Worm (Caenorhabditis elegans) whole organism, L2 larva: ENCODE measurements around the gene F39F10.4.
A peak's percentile ranks its signal among the peaks of the same experiment; 100 is the strongest.

ENCODE experiments used
- C34F6.9 ChIP-seq: fragments of 150-350 bp; optimal IDR thresholded peaks from 2 replicates; lab custom pipeline; 2014; ENCODE audit warnings: missing biosample characterization, missing genetic modification characterization
- F13H6.1 ChIP-seq: sonication (generic microtip); optimal IDR thresholded peaks from 2 replicates; lab custom pipeline; 2016; ENCODE audit warnings: missing genetic modification characterization, missing compliant biosample characterization
- R02D3.7 ChIP-seq: fragments of 150-350 bp; optimal IDR thresholded peaks from 2 replicates; lab custom pipeline; 2014; ENCODE audit warnings: missing biosample characterization, missing genetic modification characterization
- Y55F3AM.14 ChIP-seq: fragments of 200-800 bp; sonication (Bioruptor generic); optimal IDR thresholded peaks from 2 replicates; lab custom pipeline; 2018; ENCODE audit warnings: mild to moderate bottlenecking, missing genetic modification characterization, missing compliant biosample characterization
- ZK546.5 ChIP-seq: sonication (generic microtip); optimal IDR thresholded peaks from 2 replicates; lab custom pipeline; 2017; ENCODE audit warnings: missing biosample characterization, missing genetic modification characterization
- ama-1 ChIP-seq: fragments of 150-350 bp; optimal IDR thresholded peaks from 2 replicates; lab custom pipeline; 2018; ENCODE audit warnings: inconsistent platforms
- blmp-1 ChIP-seq: sonication (generic microtip); optimal IDR thresholded peaks from 2 replicates; lab custom pipeline; 2017; ENCODE audit warnings: missing genetic modification characterization, mild to moderate bottlenecking, missing compliant biosample characterization, antibody characterized with exemption, moderate library complexity; ENCODE audit not compliant: insufficient read depth
- ceh-16 ChIP-seq: fragments of 150-350 bp; optimal IDR thresholded peaks from 2 replicates; lab custom pipeline; 2014; ENCODE audit warnings: missing biosample characterization, missing genetic modification characterization
- ceh-82 ChIP-seq: fragments of 150-350 bp; optimal IDR thresholded peaks from 2 replicates; lab custom pipeline; 2014; ENCODE audit warnings: missing biosample characterization, missing genetic modification characterization
- crh-2 ChIP-seq: sonication (generic microtip); optimal IDR thresholded peaks from 2 replicates; lab custom pipeline; 2017; ENCODE audit warnings: missing biosample characterization, missing genetic modification characterization
- dmd-4 ChIP-seq: sonication (generic microtip); optimal IDR thresholded peaks from 2 replicates; lab custom pipeline; 2017; ENCODE audit warnings: missing biosample characterization, missing genetic modification characterization
- egl-27 ChIP-seq: sonication (generic microtip); optimal IDR thresholded peaks from 3 replicates; lab custom pipeline; 2017; ENCODE audit warnings: missing biosample characterization, missing genetic modification reagents, missing genetic modification characterization
- elt-1 ChIP-seq: fragments of 150-350 bp; optimal IDR thresholded peaks from 2 replicates; lab custom pipeline; 2014; ENCODE audit warnings: missing biosample characterization, missing genetic modification characterization
- elt-3 ChIP-seq: sonication (generic microtip); optimal IDR thresholded peaks from 2 replicates; lab custom pipeline; 2017; ENCODE audit warnings: missing biosample characterization, missing genetic modification characterization
- fos-1 ChIP-seq: fragments of 150-350 bp; optimal IDR thresholded peaks from 2 replicates; lab custom pipeline; 2014; ENCODE audit warnings: missing biosample characterization, missing genetic modification characterization
- gmeb-1 ChIP-seq: fragments of 150-350 bp; optimal IDR thresholded peaks from 2 replicates; lab custom pipeline; 2014; ENCODE audit warnings: missing biosample characterization, missing genetic modification characterization
- lin-11 ChIP-seq: fragments of 150-350 bp; sonication (generic microtip); optimal IDR thresholded peaks from 2 replicates; lab custom pipeline; 2014; ENCODE audit warnings: missing biosample characterization, missing genetic modification characterization, inconsistent platforms, mixed read lengths
- lin-13 ChIP-seq: fragments of 150-350 bp; optimal IDR thresholded peaks from 2 replicates; lab custom pipeline; 2014; ENCODE audit warnings: missing biosample characterization, missing genetic modification reagents, missing genetic modification characterization
- lin-39 ChIP-seq: fragments of 150-350 bp; optimal IDR thresholded peaks from 2 replicates; lab custom pipeline; 2014; ENCODE audit warnings: missing biosample characterization, missing genetic modification reagents, missing genetic modification characterization
- lsy-2 ChIP-seq, 2 experiments: fragments of 150-350 bp in 1 of 2; sonication (generic microtip) in 1 of 2; optimal IDR thresholded peaks; 2 replicates each; lab custom pipeline; 2014 to 2017; ENCODE audit warnings: missing biosample characterization in 2 of 2, missing genetic modification characterization in 2 of 2
- mab-5 ChIP-seq: fragments of 150-350 bp; optimal IDR thresholded peaks from 2 replicates; lab custom pipeline; 2014; ENCODE audit warnings: missing biosample characterization, missing genetic modification characterization
- mbf-1 ChIP-seq: sonication (generic microtip); optimal IDR thresholded peaks from 2 replicates; lab custom pipeline; 2017; ENCODE audit warnings: missing biosample characterization, missing genetic modification characterization
- mdl-1 ChIP-seq, 2 experiments: fragments of 150-350 bp in 1 of 2; sonication (generic microtip) in 1 of 2; optimal IDR thresholded peaks; 2 replicates each; lab custom pipeline; 2017; ENCODE audit warnings: missing biosample characterization in 2 of 2, missing genetic modification characterization in 2 of 2
- nhr-11 ChIP-seq: fragments of 150-350 bp; optimal IDR thresholded peaks from 2 replicates; lab custom pipeline; 2014; ENCODE audit warnings: missing biosample characterization, missing genetic modification characterization
- nhr-12 ChIP-seq: fragments of 150-350 bp; optimal IDR thresholded peaks from 2 replicates; lab custom pipeline; 2014; ENCODE audit warnings: missing biosample characterization, missing genetic modification characterization
- nhr-129 ChIP-seq: fragments of 150-350 bp; optimal IDR thresholded peaks from 2 replicates; lab custom pipeline; 2014; ENCODE audit warnings: missing biosample characterization, missing genetic modification characterization
- nhr-21 ChIP-seq: fragments of 150-350 bp; optimal IDR thresholded peaks from 2 replicates; lab custom pipeline; 2014; ENCODE audit warnings: missing biosample characterization, missing genetic modification characterization
- nhr-23 ChIP-seq: fragments of 150-350 bp; optimal IDR thresholded peaks from 2 replicates; lab custom pipeline; 2014; ENCODE audit warnings: missing biosample characterization, missing genetic modification reagents, missing genetic modification characterization
- nhr-237 ChIP-seq: fragments of 150-350 bp; optimal IDR thresholded peaks from 2 replicates; lab custom pipeline; 2014; ENCODE audit warnings: missing biosample characterization, missing genetic modification characterization
- nhr-25 ChIP-seq: fragments of 150-350 bp; sonication (generic microtip); optimal IDR thresholded peaks from 3 replicates; lab custom pipeline; 2014; ENCODE audit warnings: missing biosample characterization, missing genetic modification characterization
- nhr-6 ChIP-seq: fragments of 150-350 bp; optimal IDR thresholded peaks from 2 replicates; lab custom pipeline; 2014; ENCODE audit warnings: missing biosample characterization, missing genetic modification characterization
- nhr-77 ChIP-seq: fragments of 150-350 bp; optimal IDR thresholded peaks from 2 replicates; lab custom pipeline; 2014; ENCODE audit warnings: missing biosample characterization, missing genetic modification characterization
- peb-1 ChIP-seq: fragments of 150-350 bp; optimal IDR thresholded peaks from 2 replicates; lab custom pipeline; 2014; ENCODE audit warnings: missing biosample characterization, missing genetic modification characterization
- sem-4 ChIP-seq: fragments of 150-350 bp; optimal IDR thresholded peaks from 2 replicates; lab custom pipeline; 2014; ENCODE audit warnings: missing biosample characterization, missing genetic modification reagents, missing genetic modification characterization
- skn-1 ChIP-seq: sonication (generic microtip); optimal IDR thresholded peaks from 2 replicates; lab custom pipeline; 2017; ENCODE audit warnings: missing biosample characterization, missing genetic modification characterization
- sma-3 ChIP-seq: sonication (generic microtip); optimal IDR thresholded peaks from 2 replicates; lab custom pipeline; 2016; ENCODE audit warnings: missing genetic modification reagents, missing genetic modification characterization, missing compliant biosample characterization
- sma-9 ChIP-seq, 2 experiments: fragments of 150-350 bp in 1 of 2; sonication (generic microtip) in 1 of 2; optimal IDR thresholded peaks; 2 replicates each; lab custom pipeline; 2014 to 2016; ENCODE audit warnings: missing genetic modification characterization in 2 of 2, mild to moderate bottlenecking in 1 of 2, missing biosample characterization in 1 of 2, missing compliant biosample characterization in 1 of 2, missing genetic modification reagents in 1 of 2, moderate library complexity in 1 of 2
- snpc-4 ChIP-seq: fragments of 150-350 bp; optimal IDR thresholded peaks from 2 replicates; lab custom pipeline; 2014; ENCODE audit warnings: missing biosample characterization, missing genetic modification characterization
- unc-39 ChIP-seq: fragments of 150-350 bp; optimal IDR thresholded peaks from 2 replicates; lab custom pipeline; 2014; ENCODE audit warnings: missing biosample characterization, missing genetic modification characterization
- unc-55 ChIP-seq: fragments of 150-350 bp; sonication (generic microtip); optimal IDR thresholded peaks from 3 replicates; lab custom pipeline; 2014; ENCODE audit warnings: missing biosample characterization, missing genetic modification reagents, missing genetic modification characterization
- unc-62 ChIP-seq: fragments of 150-350 bp; optimal IDR thresholded peaks from 2 replicates; lab custom pipeline; 2014; ENCODE audit warnings: missing biosample characterization, missing genetic modification reagents, missing genetic modification characterization
- zag-1 ChIP-seq: fragments of 150-350 bp; optimal IDR thresholded peaks from 2 replicates; lab custom pipeline; 2014; ENCODE audit warnings: missing biosample characterization, missing genetic modification characterization
- ztf-1 ChIP-seq: fragments of 200-800 bp; sonication (Bioruptor generic); conservative IDR thresholded peaks from 2 replicates; pipeline ENCODE4 v1.3.6; 2022; ENCODE audit warnings: missing genetic modification characterization, missing compliant biosample characterization
- ztf-4 ChIP-seq: fragments of 150-350 bp; optimal IDR thresholded peaks from 2 replicates; lab custom pipeline; 2014; ENCODE audit warnings: missing biosample characterization, missing genetic modification characterization

F39F10.4 gene

DNA sequence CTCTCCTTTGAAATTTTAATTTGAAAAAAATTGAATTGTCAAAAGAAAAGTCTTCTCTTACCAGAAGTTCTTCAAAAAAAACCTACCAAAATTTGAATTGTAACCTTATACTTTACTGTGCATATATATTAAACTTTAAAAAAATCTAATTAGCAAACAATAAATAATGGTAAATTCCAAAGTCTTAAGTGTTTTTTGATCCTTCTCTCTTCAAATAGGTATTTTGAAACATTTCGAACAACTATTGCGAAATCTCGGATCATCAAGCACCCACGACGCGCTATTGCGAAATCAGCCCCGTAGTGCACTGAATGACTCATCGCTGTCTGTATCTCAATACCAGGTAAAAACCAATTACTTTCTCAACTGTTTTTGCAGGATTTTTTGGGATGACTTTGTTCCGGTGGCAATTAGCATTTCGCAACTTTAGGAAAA is 27.2 kb upstream of the F39F10.4 start:
- no peak for TF ChIP-seq mab-5
- TF ChIP-seq ztf-4 = peak; percentile 70
- TF ChIP-seq nhr-12 (tag; lab: Kevin White, UChicago) = no peak
- peak; percentile 88 for TF ChIP-seq fos-1 (tag; lab: Kevin White, UChicago)
- peak; percentile 86 for TF ChIP-seq nhr-129
- TF ChIP-seq ceh-16 (tag; lab: Kevin White, UChicago) = peak; percentile 70
- TF ChIP-seq nhr-25 (tag; lab: Kevin White, UChicago) = no peak
- TF ChIP-seq elt-3 = no peak
- TF ChIP-seq R02D3.7 = no peak
- peak; percentile 33 for TF ChIP-seq nhr-77 (tag; lab: Kevin White, UChicago)
- peak; percentile 87 for TF ChIP-seq zag-1 (tag; lab: Kevin White, UChicago)
- no peak for TF ChIP-seq ZK546.5 (tag; lab: Kevin White, UChicago)
- peak; percentile 5 for TF ChIP-seq blmp-1 (tag; lab: Kevin White, UChicago)
- no peak for TF ChIP-seq elt-1 (tag; lab: Kevin White, UChicago)
- TF ChIP-seq peb-1 (tag; lab: Kevin White, UChicago) = no peak
- peak; percentile 92 for TF ChIP-seq unc-55
- peak; percentile 99 for TF ChIP-seq ama-1 (lab: Kevin White, UChicago)
- TF ChIP-seq nhr-23 = no peak
- TF ChIP-seq F13H6.1 (tag; lab: Kevin White, UChicago) = no peak
- peak; percentile 32 for TF ChIP-seq lin-39 (tag; lab: Kevin White, UChicago)
- TF ChIP-seq Y55F3AM.14 (GFP tag; lab: Kevin White, UChicago) = no peak
- TF ChIP-seq nhr-21 (tag; lab: Kevin White, UChicago) = peak; percentile 70
- TF ChIP-seq lin-11 (tag; lab: Kevin White, UChicago) = peak; percentile 87
- TF ChIP-seq egl-27 (tag; lab: Kevin White, UChicago) = peak; percentile 39
- TF ChIP-seq lsy-2 (tag; optimal IDR thresholded peaks at IDR 0.05; lab: Kevin White, UChicago) = peak; percentile 35 to 58
- no peak for TF ChIP-seq dmd-4 (tag; lab: Kevin White, UChicago)
- peak; percentile 65 for TF ChIP-seq ceh-82 (tag; lab: Kevin White, UChicago)
- TF ChIP-seq ztf-1 = no peak
- no peak for TF ChIP-seq snpc-4 (tag; lab: Kevin White, UChicago)
- TF ChIP-seq unc-62 = no peak
- peak; percentile 70 for TF ChIP-seq C34F6.9 (tag; lab: Kevin White, UChicago)
- TF ChIP-seq skn-1 = no peak
- TF ChIP-seq crh-2 = peak; percentile 43
- peak; percentile 37 for TF ChIP-seq gmeb-1
- TF ChIP-seq sma-9 (GFP tag; optimal IDR thresholded peaks at IDR 0.05; lab: Kevin White, UChicago) = peak; percentile 57
- TF ChIP-seq sma-9 (tag; optimal IDR thresholded peaks at IDR 0.05; lab: Kevin White, UChicago) = no peak
- no peak for TF ChIP-seq lin-13 (GFP tag; lab: Kevin White, UChicago)
- TF ChIP-seq sem-4 (tag; lab: Kevin White, UChicago) = peak; percentile 39
- no peak for TF ChIP-seq mdl-1 (tag; optimal IDR thresholded peaks at IDR 0.05; lab: Kevin White, UChicago)
- no peak for TF ChIP-seq unc-39 (tag; lab: Kevin White, UChicago)
- TF ChIP-seq nhr-237 (tag; lab: Kevin White, UChicago) = peak; percentile 5
- TF ChIP-seq sma-3 (GFP tag; lab: Kevin White, UChicago) = peak; percentile 31
- peak; percentile 90 for TF ChIP-seq nhr-11 (tag; lab: Kevin White, UChicago)
- TF ChIP-seq mbf-1 (tag; lab: Kevin White, UChicago) = no peak

ce11 chrX:16930333-16930621 is 26.8 kb upstream of the F39F10.4 start:
- TF ChIP-seq R02D3.7 = no peak
- peak; percentile 30 for TF ChIP-seq lin-11 (tag; lab: Kevin White, UChicago)
- no peak for TF ChIP-seq ZK546.5 (tag; lab: Kevin White, UChicago)
- no peak for TF ChIP-seq nhr-6
- TF ChIP-seq nhr-25 (tag; lab: Kevin White, UChicago) = no peak
- TF ChIP-seq, all 48 proteins: peak for 1
